Worm (Caenorhabditis elegans) whole organism, young adult: ENCODE results near the gene nrde-4.
A peak's percentile ranks its signal among the peaks of the same experiment; 100 is the strongest.
"Not testable (repeated sequence)": the region's sequence is repeated elsewhere in the genome, so short reads cannot be mapped to it uniquely, and the experiment has no call there.

Source experiments
- B0019.2 ChIP-seq: fragments of 200-800 bp; sonication (Bioruptor generic); conservative IDR thresholded peaks from 2 replicates; pipeline ENCODE4 v1.3.6; 2022; ENCODE audit warnings: missing genetic modification reagents, missing genetic modification characterization, missing compliant biosample characterization
- F10E7.11 ChIP-seq: sonication (generic microtip); optimal IDR thresholded peaks from 2 replicates; lab custom pipeline; 2017; ENCODE audit warnings: mild to moderate bottlenecking, missing genetic modification characterization, moderate library complexity, missing compliant biosample characterization
- F37B4.10 ChIP-seq: fragments of 200-800 bp; sonication (Bioruptor generic); IDR thresholded peaks from 2 replicates; pipeline ENCODE4 v1.3.6; 2022; ENCODE audit warnings: missing genetic modification characterization, missing compliant biosample characterization
- F57A8.1 ChIP-seq: fragments of 200-800 bp; sonication (Bioruptor generic); optimal IDR thresholded peaks from 2 replicates; lab custom pipeline; 2018; ENCODE audit warnings: mild to moderate bottlenecking, missing genetic modification characterization, moderate library complexity, missing compliant biosample characterization
- Y53G8AR.9 ChIP-seq: fragments of 200-800 bp; sonication (Bioruptor generic); conservative IDR thresholded peaks from 2 replicates; pipeline ENCODE4 v1.3.6; 2022; ENCODE audit warnings: missing genetic modification reagents, missing genetic modification characterization, missing compliant biosample characterization
- aptf-3 ChIP-seq: fragments of 200-800 bp; sonication (Bioruptor generic); IDR thresholded peaks from 2 replicates; pipeline ENCODE4 v1.3.6; 2022; ENCODE audit warnings: missing genetic modification characterization, missing compliant biosample characterization
- attf-3 ChIP-seq: fragments of 200-800 bp; sonication (Bioruptor generic); conservative IDR thresholded peaks from 2 replicates; pipeline ENCODE4 v1.3.6; 2022; ENCODE audit warnings: missing genetic modification reagents, missing genetic modification characterization, missing compliant biosample characterization
- cebp-1 ChIP-seq, 2 experiments: fragments of 200-800 bp in 1 of 2; sonication (Bioruptor generic) in 1 of 2; sonication (generic microtip) in 1 of 2; IDR thresholded peaks in 1 of 2; optimal IDR thresholded peaks in 1 of 2; 2 replicates each; pipeline versions ENCODE4 v1.3.6 to Lab custom; 2017 to 2022; ENCODE audit warnings: missing compliant biosample characterization in 2 of 2, missing genetic modification characterization in 2 of 2, mild to moderate bottlenecking in 1 of 2, missing genetic modification reagents in 1 of 2, moderate library complexity in 1 of 2
- ceh-79 ChIP-seq: sonication (generic microtip); optimal IDR thresholded peaks from 2 replicates; lab custom pipeline; 2017; ENCODE audit warnings: mild to moderate bottlenecking, missing genetic modification characterization, missing compliant biosample characterization
- chd-7 ChIP-seq: sonication (generic microtip); optimal IDR thresholded peaks from 2 replicates; lab custom pipeline; 2016; ENCODE audit warnings: mild to moderate bottlenecking, missing genetic modification characterization, moderate library complexity, missing compliant biosample characterization
- egrh-3 ChIP-seq: fragments of 200-800 bp; sonication (Bioruptor generic); IDR thresholded peaks from 2 replicates; pipeline ENCODE4 v1.3.6; 2022; ENCODE audit warnings: missing genetic modification reagents, missing genetic modification characterization, missing compliant biosample characterization
- ekl-4 ChIP-seq: fragments of 200-800 bp; sonication (Bioruptor generic); IDR thresholded peaks from 2 replicates; pipeline ENCODE4 v1.3.6; 2022; ENCODE audit warnings: missing genetic modification reagents, missing genetic modification characterization, missing compliant biosample characterization
- fkh-3 ChIP-seq: sonication (generic microtip); optimal IDR thresholded peaks from 2 replicates; lab custom pipeline; 2016; ENCODE audit warnings: mild to moderate bottlenecking, missing genetic modification characterization, missing compliant biosample characterization
- gei-17 ChIP-seq: fragments of 200-800 bp; sonication (Bioruptor generic); optimal IDR thresholded peaks from 2 replicates; lab custom pipeline; 2018; ENCODE audit warnings: mild to moderate bottlenecking, missing genetic modification characterization, missing compliant biosample characterization
- hlh-12 ChIP-seq: sonication (generic microtip); optimal IDR thresholded peaks from 2 replicates; lab custom pipeline; 2016; ENCODE audit warnings: missing genetic modification characterization, missing compliant biosample characterization
- hlh-26 ChIP-seq: fragments of 200-800 bp; sonication (Bioruptor generic); conservative IDR thresholded peaks from 2 replicates; pipeline ENCODE4 v1.3.6; 2022; ENCODE audit warnings: missing genetic modification reagents, missing genetic modification characterization, missing compliant biosample characterization
- hrde-1 ChIP-seq: sonication (generic microtip); optimal IDR thresholded peaks from 2 replicates; lab custom pipeline; 2016; ENCODE audit warnings: missing genetic modification characterization, mild to moderate bottlenecking, missing compliant biosample characterization, moderate library complexity, missing genotype, missing genetic modification reagents, borderline replicate concordance
- let-607 ChIP-seq, 2 experiments: fragments of 200-800 bp in 1 of 2; sonication (Bioruptor generic) in 1 of 2; sonication (generic microtip) in 1 of 2; optimal IDR thresholded peaks; 2 replicates each; lab custom pipeline; 2016 to 2018; ENCODE audit warnings: mild to moderate bottlenecking in 2 of 2, missing compliant biosample characterization in 2 of 2, missing genetic modification characterization in 2 of 2, moderate library complexity in 2 of 2, missing genotype in 1 of 2
- lin-26 ChIP-seq: fragments of 200-800 bp; sonication (Bioruptor generic); IDR thresholded peaks from 2 replicates; pipeline ENCODE4 v1.3.6; 2022; ENCODE audit warnings: missing genetic modification reagents, missing genetic modification characterization, missing compliant biosample characterization
- lin-40 ChIP-seq: sonication (generic microtip); optimal IDR thresholded peaks from 2 replicates; lab custom pipeline; 2016; ENCODE audit warnings: missing genetic modification characterization, mild to moderate bottlenecking, missing compliant biosample characterization, missing genotype, missing genetic modification reagents
- lin-54 ChIP-seq: fragments of 200-800 bp; sonication (Bioruptor generic); optimal IDR thresholded peaks from 2 replicates; lab custom pipeline; 2018; ENCODE audit warnings: mild to moderate bottlenecking, missing genetic modification characterization, missing compliant biosample characterization
- lsy-27 ChIP-seq: sonication (generic microtip); optimal IDR thresholded peaks from 2 replicates; lab custom pipeline; 2017; ENCODE audit warnings: missing genetic modification characterization, mild to moderate bottlenecking, missing compliant biosample characterization, antibody characterized with exemption, missing genotype, borderline replicate concordance; ENCODE audit not compliant: insufficient read depth
- madf-6 ChIP-seq: fragments of 200-800 bp; sonication (Bioruptor generic); IDR thresholded peaks from 2 replicates; pipeline ENCODE4 v1.3.6; 2022; ENCODE audit warnings: missing genetic modification reagents, missing genetic modification characterization, missing compliant biosample characterization
- madf-8 ChIP-seq: fragments of 200-800 bp; sonication (Bioruptor generic); conservative IDR thresholded peaks from 2 replicates; pipeline ENCODE4 v1.3.6; 2022; ENCODE audit warnings: missing genetic modification reagents, missing genetic modification characterization, missing compliant biosample characterization
- mcd-1 ChIP-seq: fragments of 200-800 bp; sonication (Bioruptor generic); IDR thresholded peaks from 2 replicates; pipeline ENCODE4 v1.3.6; 2022; ENCODE audit warnings: missing genetic modification reagents, missing genetic modification characterization, missing compliant biosample characterization
- mxl-1 ChIP-seq: sonication (generic microtip); optimal IDR thresholded peaks from 2 replicates; lab custom pipeline; 2016; ENCODE audit warnings: missing genetic modification characterization, missing compliant biosample characterization
- nhr-27 ChIP-seq: fragments of 200-800 bp; sonication (Bioruptor generic); optimal IDR thresholded peaks from 2 replicates; lab custom pipeline; 2018; ENCODE audit warnings: mild to moderate bottlenecking, missing genetic modification characterization, moderate library complexity, missing compliant biosample characterization
- nhr-90 ChIP-seq: sonication (generic microtip); optimal IDR thresholded peaks from 2 replicates; lab custom pipeline; 2016; ENCODE audit warnings: missing genotype, mild to moderate bottlenecking, missing genetic modification characterization, missing compliant biosample characterization
- rcor-1 ChIP-seq: fragments of 200-800 bp; sonication (Bioruptor generic); IDR thresholded peaks from 2 replicates; pipeline ENCODE4 v1.3.6; 2022; ENCODE audit warnings: missing genetic modification reagents, missing genetic modification characterization, missing compliant biosample characterization
- repo-1 ChIP-seq: sonication (generic microtip); optimal IDR thresholded peaks from 2 replicates; lab custom pipeline; 2017; ENCODE audit warnings: mild to moderate bottlenecking, missing genetic modification characterization, missing compliant biosample characterization
- sea-2 ChIP-seq: fragments of 200-800 bp; sonication (Bioruptor generic); IDR thresholded peaks from 2 replicates; pipeline ENCODE4 v1.3.6; 2022; ENCODE audit warnings: missing genetic modification characterization, missing compliant biosample characterization
- snpc-1.1 ChIP-seq: sonication (generic microtip); optimal IDR thresholded peaks from 2 replicates; lab custom pipeline; 2017; ENCODE audit warnings: missing genetic modification characterization, mild to moderate bottlenecking, missing compliant biosample characterization, antibody characterized with exemption, moderate library complexity, missing genotype, missing genetic modification reagents; ENCODE audit not compliant: insufficient read depth
- snpc-4 ChIP-seq, 5 experiments: fragments of 150-350 bp in 1 of 5; sonication (generic microtip) in 4 of 5; optimal IDR thresholded peaks; 2 replicates each; lab custom pipeline; 2014 to 2018; ENCODE audit warnings: missing genetic modification characterization in 5 of 5, missing biosample characterization in 3 of 5, antibody characterized with exemption in 2 of 5, mild to moderate bottlenecking in 2 of 5, missing compliant biosample characterization in 2 of 5, missing genotype in 2 of 5, moderate library complexity in 2 of 5, missing genetic modification reagents in 1 of 5
- somi-1 ChIP-seq: fragments of 200-800 bp; sonication (Bioruptor generic); optimal IDR thresholded peaks from 2 replicates; lab custom pipeline; 2018; ENCODE audit warnings: mild to moderate bottlenecking, missing genetic modification characterization, missing compliant biosample characterization
- tbp1 ChIP-seq: fragments of 200-800 bp; sonication (Bioruptor generic); optimal IDR thresholded peaks from 2 replicates; lab custom pipeline; 2018; ENCODE audit warnings: mild to moderate bottlenecking, missing genetic modification characterization, missing compliant biosample characterization
- unc-130 ChIP-seq: sonication (generic microtip); optimal IDR thresholded peaks from 2 replicates; lab custom pipeline; 2016; ENCODE audit warnings: missing genetic modification reagents, missing genetic modification characterization, missing compliant biosample characterization
- ztf-25 ChIP-seq: fragments of 200-800 bp; sonication (Bioruptor generic); IDR thresholded peaks from 2 replicates; pipeline ENCODE4 v1.3.6; 2022; ENCODE audit warnings: missing genetic modification reagents, missing genetic modification characterization, missing compliant biosample characterization
- ztf-6 ChIP-seq: fragments of 200-800 bp; sonication (Bioruptor generic); IDR thresholded peaks from 2 replicates; pipeline ENCODE4 v1.3.6; 2022; ENCODE audit warnings: missing genetic modification reagents, missing genetic modification characterization, missing compliant biosample characterization

Gene nrde-4

DNA sequence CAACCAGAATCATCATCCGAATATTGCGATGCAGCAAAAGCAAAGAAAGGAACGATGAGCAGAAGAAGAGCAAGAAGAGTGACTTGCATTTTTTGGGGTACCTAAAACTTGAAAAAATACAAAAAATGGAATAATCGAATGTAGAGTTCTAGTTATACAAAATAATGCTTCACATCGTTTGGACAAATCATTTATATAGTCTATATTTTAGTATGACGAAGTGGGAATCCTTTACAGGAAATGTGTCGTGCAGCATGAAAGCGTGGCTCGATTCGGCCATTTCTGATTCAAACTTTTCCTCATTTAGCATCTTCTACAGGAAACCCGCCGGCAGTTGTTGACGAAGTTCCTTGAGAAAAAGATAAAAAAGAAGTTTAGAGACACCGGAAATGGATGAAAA, 11.1 kb downstream of the nrde-4 start, which contains the start of gene nlp-20:
Gene nlp-20, minus strand, starts transcription at position 101 of the 400 bp plus-strand sequence.
- TF ChIP-seq snpc-1.1 (tag; lab: Kevin White, UChicago), result no peak
- TF ChIP-seq, all 124 proteins: peak for 0

DNA sequence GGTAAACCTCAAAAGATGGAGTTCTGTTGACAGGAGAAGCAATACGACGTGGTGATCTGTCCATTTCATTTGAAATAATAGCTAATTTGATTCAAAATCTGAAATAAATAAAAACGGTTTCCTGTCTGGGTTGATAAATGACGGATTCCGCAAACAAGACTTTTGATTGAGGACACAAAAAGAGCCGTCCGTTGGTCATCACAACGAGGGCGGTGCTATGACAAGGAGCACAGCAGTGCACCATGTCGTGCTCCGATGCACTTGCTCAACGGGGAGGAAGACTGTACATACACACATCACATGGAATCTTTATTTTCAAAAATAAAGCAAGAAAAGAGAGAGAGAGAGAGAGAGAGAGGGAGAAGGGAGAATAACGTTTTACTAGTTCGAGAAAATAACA, 12.3 kb downstream of the nrde-4 start, which contains the start of gene nep-16:
Gene nep-16, minus strand, starts transcription at position 101 of the 400 bp plus-strand sequence.
- TF ChIP-seq chd-7 (tag; lab: Kevin White, UChicago) (no peak), ceh-79 (no peak), tbp1 (GFP tag; lab: Kevin White, UChicago) (no peak), aptf-3 (no peak), lsy-27 (tag; lab: Kevin White, UChicago) (no peak), ekl-4 (no peak), repo-1 (no peak), fkh-3 (tag; lab: Kevin White, UChicago) (no peak), hlh-12 (tag; lab: Kevin White, UChicago) (no peak), madf-6 (no peak), ztf-25 (GFP tag; lab: Robert Waterston, UW) (no peak), B0019.2 (GFP tag; lab: Robert Waterston, UW) (no peak), nhr-90 (tag; lab: Kevin White, UChicago) (no peak), lin-40 (tag; lab: Kevin White, UChicago) (no peak), sea-2 (GFP tag; lab: Robert Waterston, UW) (no peak)

DNA sequence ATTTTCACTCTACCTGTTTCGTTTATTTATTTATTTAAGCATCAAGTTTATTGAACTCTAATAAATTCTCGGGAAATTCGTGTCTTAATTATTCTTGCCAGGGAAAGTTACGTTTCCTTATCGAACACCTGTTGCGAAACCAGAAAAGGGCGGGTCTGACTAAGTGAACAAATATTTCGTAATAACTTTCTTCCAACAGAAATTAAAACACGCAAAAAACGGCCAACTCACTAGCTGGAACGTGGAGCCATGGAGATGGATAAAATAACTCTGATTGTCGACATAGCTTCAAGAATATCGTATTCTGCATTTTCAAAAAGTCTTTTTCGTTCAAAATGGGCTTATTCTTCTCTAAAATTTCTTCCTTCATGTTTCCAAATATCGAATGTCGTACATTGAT, 19.5 kb downstream of the nrde-4 start, which contains the start of gene warf-1:
Gene warf-1, plus strand, starts transcription at position 209 of the 400 bp plus-strand sequence.
- 0 out of 2 replicates have a peak, but pooled peaks have one; percentile 7 for TF ChIP-seq rcor-1
- peak; percentile 75 to 84 for TF ChIP-seq let-607 (tag; optimal IDR thresholded peaks at IDR 0.05; lab: Kevin White, UChicago)
- TF ChIP-seq lin-26 (GFP tag; lab: Robert Waterston, UW), result 0 out of 2 replicates have a peak, but pooled peaks have one; percentile 56
- peak; percentile 83 for TF ChIP-seq cebp-1 (GFP tag; IDR thresholded peaks at IDR 0.05; lab: Robert Waterston, UW)
- not testable (repeated sequence) for TF ChIP-seq cebp-1 (tag; optimal IDR thresholded peaks at IDR 0.05; lab: Kevin White, UChicago)
- TF ChIP-seq madf-6, result peak; percentile 39; the same call in 1 of the 2 replicates
- TF ChIP-seq, all 124 proteins: peak for 5; not testable (repeated sequence) for 119

DNA sequence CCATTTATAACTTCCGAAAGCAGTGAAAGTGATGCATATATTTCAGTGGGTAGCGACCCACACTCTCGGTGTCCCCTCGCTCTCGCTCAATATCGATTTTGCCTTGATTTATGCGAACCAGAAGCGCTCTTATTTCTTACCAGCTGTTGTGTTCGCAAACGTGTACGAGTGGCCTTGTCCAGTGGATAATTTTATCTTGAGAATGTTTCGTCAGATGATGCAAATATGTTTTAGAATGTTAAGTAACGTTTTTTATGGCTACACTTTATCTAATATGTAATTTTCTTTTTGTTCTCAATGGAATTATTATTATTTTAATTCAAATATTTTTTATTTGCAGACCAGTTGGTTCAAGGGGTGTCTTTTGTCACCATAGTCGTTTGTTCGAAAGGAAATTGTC, 21.0 kb downstream of the nrde-4 start, which contains the start of gene plp-1:
Gene plp-1, plus strand, starts transcription at position 341 of the 400 bp plus-strand sequence.
- TF ChIP-seq egrh-3 (GFP tag; lab: Robert Waterston, UW) (no peak), F37B4.10 (GFP tag; lab: Robert Waterston, UW) (no peak), lin-40 (tag; lab: Kevin White, UChicago) (no peak), madf-6 (0 out of 2 replicates have a peak, but pooled peaks have one; percentile 5), lin-54 (no peak), unc-130 (no peak), mxl-1 (tag; lab: Kevin White, UChicago) (no peak)

DNA sequence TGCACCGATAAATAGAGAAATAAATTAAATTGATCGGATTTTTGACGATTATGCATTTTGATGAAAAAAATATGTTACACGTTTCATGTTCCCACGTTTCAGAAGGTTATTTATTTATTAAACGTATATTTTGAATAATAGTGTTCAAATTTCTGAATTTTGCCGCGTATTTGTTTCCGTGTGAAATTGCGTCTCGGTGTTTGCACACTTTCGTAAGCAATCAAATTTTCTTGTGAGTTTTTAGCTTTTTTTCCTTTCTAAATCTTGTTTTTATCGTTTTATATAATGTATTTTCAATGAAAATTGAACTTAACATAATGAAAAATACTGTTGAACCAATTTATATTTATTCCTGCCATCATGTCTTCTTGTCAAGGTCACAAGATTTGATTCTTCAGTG, 21.5 kb downstream of the nrde-4 start, which contains the start of gene F45E4.6:
Gene F45E4.6, minus strand, starts transcription at position 14 of the 400 bp plus-strand sequence.
- TF ChIP-seq snpc-1.1 (tag; lab: Kevin White, UChicago), result no peak
- TF ChIP-seq mcd-1 (GFP tag; lab: Robert Waterston, UW), result no peak
- no peak for TF ChIP-seq F57A8.1 (GFP tag; lab: Kevin White, UChicago)
- TF ChIP-seq fkh-3 (tag; lab: Kevin White, UChicago), result no peak
- TF ChIP-seq attf-3 (GFP tag; lab: Robert Waterston, UW), result no peak
- TF ChIP-seq madf-8 (GFP tag; lab: Robert Waterston, UW), result no peak
- TF ChIP-seq Y53G8AR.9, result no peak
- TF ChIP-seq aptf-3, result no peak
- TF ChIP-seq nhr-27 (tag; lab: Kevin White, UChicago), result no peak
- TF ChIP-seq ztf-6 (GFP tag; lab: Robert Waterston, UW), result no peak
- TF ChIP-seq snpc-4 (GFP tag; optimal IDR thresholded peaks at IDR 0.05; lab: Kevin White, UChicago), result no peak
- peak in 2 of 4 experiments; percentile 2 to 15 for TF ChIP-seq snpc-4 (tag; optimal IDR thresholded peaks at IDR 0.05; lab: Kevin White, UChicago)
- TF ChIP-seq chd-7 (tag; lab: Kevin White, UChicago), result no peak
- peak; percentile 62 for TF ChIP-seq lin-54
- no peak for TF ChIP-seq somi-1 (GFP tag; lab: Kevin White, UChicago)
- no peak for TF ChIP-seq gei-17 (GFP tag; lab: Kevin White, UChicago)
- no peak for TF ChIP-seq hlh-26 (GFP tag; lab: Robert Waterston, UW)
- no peak for TF ChIP-seq F10E7.11 (tag; lab: Kevin White, UChicago)
- TF ChIP-seq hrde-1 (tag; lab: Kevin White, UChicago), result no peak
- TF ChIP-seq madf-6, result peak; percentile 20; the same call in 1 of the 2 replicates
